Fruit fly (Drosophila melanogaster) Kc167 (cell line): ENCODE measurements around the gene CG14635.

Experiments used
- Myc ChIP-seq: fragments of >200 bp; optimal IDR thresholded peaks from 2 replicates; lab custom pipeline; 2017; ENCODE audit warnings: missing external identifiers
- Sin3A ChIP-seq: fragments of >200 bp; optimal IDR thresholded peaks from 2 replicates; lab custom pipeline; 2018; ENCODE audit warnings: missing external identifiers
- h ChIP-seq: fragments of >200 bp; optimal IDR thresholded peaks from 3 replicates; lab custom pipeline; 2018; ENCODE audit warnings: missing external identifiers
- insv ChIP-seq: fragments of >200 bp; optimal IDR thresholded peaks from 3 replicates; lab custom pipeline; 2018; ENCODE audit warnings: missing external identifiers

DNA sequence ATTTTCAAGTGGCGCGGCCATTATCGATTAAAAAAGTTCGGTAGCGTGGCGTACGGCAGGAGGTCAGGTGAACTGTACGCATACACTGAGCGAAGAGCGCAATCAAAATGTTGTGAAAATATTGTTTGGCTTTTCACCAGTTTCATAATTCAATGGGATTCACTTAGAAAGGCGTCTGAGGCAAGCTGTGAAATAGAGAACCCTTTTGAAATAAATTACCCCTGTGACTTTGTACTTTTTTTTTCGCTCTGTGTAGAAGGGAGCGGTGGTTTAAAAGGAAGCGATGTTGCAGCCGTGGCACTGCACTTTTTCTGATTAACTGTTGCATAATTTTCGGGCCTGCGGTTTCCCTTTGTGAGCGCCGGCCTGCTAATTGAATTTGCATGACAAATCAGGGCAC, 29.1 kb downstream of the CG14635 start:
- no peak for TF ChIP-seq h (lab: Kevin White, UChicago)
- no peak for TF ChIP-seq Sin3A (lab: Kevin White, UChicago)
- TF ChIP-seq insv: no peak
- no peak for TF ChIP-seq Myc (lab: Kevin White, UChicago)
